Fruit fly (Drosophila melanogaster) whole organism, embryonic: ENCODE measurements around the gene Drsl5.

Experiments
- CG14860 ChIP-seq: fragments of 200-800 bp; sonication (Bioruptor generic); IDR thresholded peaks from 3 replicates; pipeline ENCODE4 v1.3.6; 2022; ENCODE audit warnings: missing biosample characterization, missing genetic modification characterization; ENCODE audit not compliant: partially characterized antibody
- CG2678 ChIP-seq: fragments of 200-800 bp; sonication (Bioruptor generic); optimal IDR thresholded peaks from 3 replicates; lab custom pipeline; 2019; ENCODE audit warnings: missing biosample characterization, mild to moderate bottlenecking, missing genetic modification characterization, moderate library complexity
- Chrac-16 ChIP-seq: fragments of 200-800 bp; sonication (Bioruptor generic); optimal IDR thresholded peaks from 3 replicates; lab custom pipeline; 2016; ENCODE audit warnings: missing biosample characterization, missing genetic modification characterization
- Deaf1 ChIP-seq: fragments of 200-800 bp; optimal IDR thresholded peaks from 3 replicates; lab custom pipeline; 2019; ENCODE audit warnings: missing biosample characterization, mild to moderate bottlenecking, missing genetic modification characterization, moderate library complexity
- PHDP ChIP-seq: fragments of 200-800 bp; sonication (Bioruptor generic); optimal IDR thresholded peaks from 3 replicates; lab custom pipeline; 2018; ENCODE audit warnings: missing biosample characterization, mild to moderate bottlenecking, missing genetic modification characterization, moderate library complexity
- Pdp1 ChIP-seq, 2 experiments: fragments of 200-800 bp; sonication (Bioruptor generic); optimal IDR thresholded peaks; 3 replicates each; lab custom pipeline; 2016; ENCODE audit warnings: missing biosample characterization in 2 of 2, missing genetic modification characterization in 2 of 2, mild to moderate bottlenecking in 1 of 2, moderate library complexity in 1 of 2
- Sox100B ChIP-seq: fragments of 200-800 bp; sonication (Bioruptor generic); optimal IDR thresholded peaks from 3 replicates; lab custom pipeline; 2018; ENCODE audit warnings: missing biosample characterization, mild to moderate bottlenecking, missing genetic modification characterization
- cad ChIP-seq: fragments of >200 bp; optimal IDR thresholded peaks from 2 replicates; lab custom pipeline; 2017; ENCODE audit warnings: missing biosample characterization, missing genetic modification characterization
- chn ChIP-seq: fragments of 200-800 bp; sonication (Bioruptor generic); optimal IDR thresholded peaks from 2 replicates; lab custom pipeline; 2016; ENCODE audit warnings: missing biosample characterization, missing genetic modification characterization

- no peak for TF ChIP-seq Chrac-16 (GFP tag; lab: Kevin White, UChicago)
- no peak for TF ChIP-seq CG2678 (tag; lab: Kevin White, UChicago)
- no peak for TF ChIP-seq Pdp1 (GFP tag; optimal IDR thresholded peaks at IDR 0.05; lab: Kevin White, UChicago)
- no peak for TF ChIP-seq CG14860 (GFP tag; lab: Robert Waterston, UW)
- TF ChIP-seq Sox100B (GFP tag; lab: Kevin White, UChicago), result no peak
- no peak for TF ChIP-seq Deaf1
- TF ChIP-seq cad (GFP tag; lab: Kevin White, UChicago), result no peak
- TF ChIP-seq PHDP (tag; lab: Kevin White, UChicago), result no peak
- no peak for TF ChIP-seq chn (GFP tag; lab: Kevin White, UChicago)
Measured at dm6 chr3L:3316441-3316840, at the start of gene Drsl5.
